Worm (Caenorhabditis elegans): Measurements from ENCODE around the gene F49H6.15.

DNA sequence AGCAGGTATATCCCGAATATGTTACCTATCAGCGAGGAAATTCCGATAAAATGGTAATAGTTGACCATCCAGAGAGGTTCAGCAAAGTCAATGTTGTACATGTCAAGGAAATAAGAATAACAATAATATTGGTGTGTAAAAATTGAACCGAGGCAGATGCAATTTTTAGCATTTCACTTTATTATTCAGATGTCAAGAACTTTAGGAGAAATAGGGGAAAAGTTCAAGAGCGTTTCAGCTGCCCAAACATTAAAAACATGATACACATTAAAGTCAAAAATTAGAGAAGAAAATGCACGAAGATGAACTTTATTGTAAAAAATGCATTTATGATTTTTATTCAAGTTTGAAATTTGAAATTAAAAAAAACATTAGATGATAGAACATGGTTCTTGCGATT, 17.9 kb downstream of the F49H6.15 start, which contains the start of gene sri-69:
- TF ChIP-seq unc-39 (tag; optimal IDR thresholded peaks at IDR 0.05) (no peak), blmp-1 (tag; optimal IDR thresholded peaks at IDR 0.05; ENCODE audit: insufficient read depth) (no peak), elt-3 (tag; optimal IDR thresholded peaks at IDR 0.05) (no peak), ceh-16 (tag; optimal IDR thresholded peaks at IDR 0.05) (no peak), ama-1 (optimal IDR thresholded peaks at IDR 0.05) (no peak), zag-1 (tag; optimal IDR thresholded peaks at IDR 0.05) (no peak), ZK546.5 (tag; optimal IDR thresholded peaks at IDR 0.05) (no peak)
